Worm (Caenorhabditis elegans): ENCODE data around the gene K06A1.2.

- no peak for TF ChIP-seq him-1 (tag; optimal IDR thresholded peaks at IDR 0.05)
- TF ChIP-seq dao-5 (tag; optimal IDR thresholded peaks at IDR 0.05) = no peak
Observed at ce11 chrII:6469340-6469739, 25.5 kb downstream of the K06A1.2 start.

Measured in whole organism, L4/young adult.